Fruit fly (Drosophila melanogaster): ENCODE measurements around the gene dgrn.

Gene dgrn

DNA sequence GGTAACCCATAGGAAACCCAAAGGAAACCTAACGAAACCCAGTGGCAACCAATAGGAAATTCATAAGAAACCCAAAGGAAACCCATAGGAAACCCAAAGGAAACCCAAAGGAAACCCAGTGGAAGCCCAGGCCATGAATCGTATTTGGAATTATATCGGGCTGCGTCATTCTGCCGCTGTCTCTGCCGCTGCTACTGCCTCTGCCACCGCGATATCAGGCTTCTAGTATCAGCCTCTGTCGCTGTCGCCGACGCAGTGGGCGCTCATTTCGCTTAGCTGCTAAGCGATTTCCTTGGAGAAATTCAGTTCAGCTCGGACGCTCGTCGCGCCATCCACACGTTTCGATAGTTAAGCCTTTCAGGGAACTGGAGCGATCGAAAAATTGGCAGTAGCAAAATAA is 6.9 kb downstream of the dgrn start, which contains the start of gene CG1208:
TSS of gene CG1208 (plus strand) at position 301 of the 400 bp plus-strand sequence.
- TF ChIP-seq topi (GFP tag; optimal IDR thresholded peaks at IDR 0.05): no peak
- TF ChIP-seq dac (GFP tag; optimal IDR thresholded peaks at IDR 0.05): no peak
- no peak for TF ChIP-seq Smox (GFP tag; optimal IDR thresholded peaks at IDR 0.05)
- no peak for TF ChIP-seq Hr39 (GFP tag; optimal IDR thresholded peaks at IDR 0.05)
- no peak for TF ChIP-seq CG8319 (GFP tag; optimal IDR thresholded peaks at IDR 0.05)

DNA sequence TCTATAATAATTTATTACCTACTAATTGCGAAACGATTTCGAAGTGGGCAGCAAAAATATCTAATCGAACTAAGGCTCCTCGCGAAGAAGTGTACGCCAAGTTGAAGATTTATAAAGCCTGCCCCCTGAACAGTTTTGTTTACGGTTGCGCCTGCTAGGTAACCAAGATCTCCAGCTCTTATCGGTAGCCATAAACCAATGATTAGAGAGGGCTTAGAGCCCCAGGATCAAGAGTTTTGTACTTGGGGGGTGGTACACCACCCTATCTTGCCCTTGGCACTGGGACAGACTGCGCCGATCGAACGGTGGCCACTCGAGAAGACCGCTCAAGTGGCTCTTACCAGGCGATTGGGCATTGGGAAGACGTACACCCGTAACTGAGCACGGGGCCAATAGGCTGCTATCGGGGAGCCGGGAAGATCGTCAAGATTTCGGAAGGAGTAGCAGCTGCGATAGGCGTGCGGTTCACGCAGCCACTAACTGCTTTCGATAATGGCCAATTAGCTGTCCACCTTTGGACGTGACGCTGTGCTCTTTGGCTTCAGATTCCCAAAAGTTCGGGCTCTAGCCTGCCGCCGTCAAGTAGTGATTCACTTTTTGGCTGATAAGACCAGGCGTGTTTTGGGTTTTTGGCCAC is 8.0 kb downstream of the dgrn start:
- TF ChIP-seq CG32006 (GFP tag; optimal IDR thresholded peaks at IDR 0.05) (no peak), svp (GFP tag) (peak; percentile 17), CG11902 (GFP tag; optimal IDR thresholded peaks at IDR 0.05) (no peak), topi (GFP tag; optimal IDR thresholded peaks at IDR 0.05) (no peak), lz (GFP tag; optimal IDR thresholded peaks at IDR 0.05) (no peak)

DNA sequence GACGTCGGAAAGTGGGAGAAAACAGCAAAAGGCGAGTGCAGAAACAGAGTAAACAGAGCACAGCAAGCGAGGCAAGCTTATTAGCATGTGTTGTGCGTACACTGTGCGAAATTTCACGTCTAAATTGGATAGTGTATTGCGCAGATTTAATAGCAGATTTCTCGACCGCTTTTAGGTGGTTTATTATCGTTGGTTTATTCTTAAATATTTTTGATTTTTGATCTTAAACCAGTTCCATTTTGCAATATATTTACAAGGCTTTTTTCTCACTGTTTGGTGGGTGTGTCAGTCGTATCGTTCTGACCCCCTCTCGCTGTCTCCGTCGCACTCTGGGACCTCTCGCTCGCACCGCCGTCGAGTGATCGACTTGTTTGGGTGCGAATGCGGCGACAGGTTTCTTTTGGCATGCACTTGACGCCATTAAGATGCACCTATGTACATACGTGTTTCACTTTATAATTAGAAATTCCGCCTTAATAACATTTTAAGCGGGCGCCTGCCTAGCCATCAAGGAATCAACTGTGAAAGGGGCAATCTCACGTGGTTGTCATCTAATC is 9.6 kb downstream of the dgrn start:
- peak; percentile 76 for TF ChIP-seq spab (GFP tag; optimal IDR thresholded peaks at IDR 0.05)
- TF ChIP-seq CG32006 (GFP tag; optimal IDR thresholded peaks at IDR 0.05): peak; percentile 95
- peak; percentile 34 for TF ChIP-seq Eip93F (GFP tag; optimal IDR thresholded peaks at IDR 0.05)
- peak; percentile 47 for TF ChIP-seq vri (GFP tag; optimal IDR thresholded peaks at IDR 0.05)
- peak; percentile 89 for TF ChIP-seq Sox102F (GFP tag; optimal IDR thresholded peaks at IDR 0.05)
- peak; percentile 41 for TF ChIP-seq CG9139 (GFP tag; optimal IDR thresholded peaks at IDR 0.05)
- peak; percentile 97 for TF ChIP-seq CG6163 (GFP tag; IDR thresholded peaks at IDR 0.05)
- TF ChIP-seq CG1621 (tag; optimal IDR thresholded peaks at IDR 0.05): peak; percentile 81
- TF ChIP-seq fd85E (GFP tag; optimal IDR thresholded peaks at IDR 0.05): peak; percentile 76
- peak; percentile 90 for TF ChIP-seq CG4318 (GFP tag; optimal IDR thresholded peaks at IDR 0.05)
- TF ChIP-seq Eip78C (GFP tag): peak; percentile 98
- peak; percentile 74 for TF ChIP-seq CG3032 (tag; optimal IDR thresholded peaks at IDR 0.05)
- peak; percentile 79 for TF ChIP-seq CG10669 (GFP tag; optimal IDR thresholded peaks at IDR 0.05)
- peak; percentile 92 for TF ChIP-seq Gug (GFP tag; IDR thresholded peaks at IDR 0.05)
- TF ChIP-seq Met (GFP tag; optimal IDR thresholded peaks at IDR 0.05): peak; percentile 92
- peak; percentile 93 for TF ChIP-seq CG8119 (GFP tag; IDR thresholded peaks at IDR 0.05)
- TF ChIP-seq Hr4 (GFP tag; optimal IDR thresholded peaks at IDR 0.05): peak; percentile 93
- peak; percentile 89 for TF ChIP-seq CG11294 (GFP tag; IDR thresholded peaks at IDR 0.05)
- TF ChIP-seq CG6276 (GFP tag; optimal IDR thresholded peaks at IDR 0.05): peak; percentile 86
- peak; percentile 69 to 85 for TF ChIP-seq salr (GFP tag; optimal IDR thresholded peaks at IDR 0.05)
- TF ChIP-seq CG6808 (GFP tag; optimal IDR thresholded peaks at IDR 0.05): peak; percentile 70
- peak; percentile 97 for TF ChIP-seq cyc (GFP tag; optimal IDR thresholded peaks at IDR 0.05)
- peak; percentile 97 for TF ChIP-seq svp (GFP tag)
- TF ChIP-seq dac (GFP tag; optimal IDR thresholded peaks at IDR 0.05): peak; percentile 86
- TF ChIP-seq Ets96B (tag; optimal IDR thresholded peaks at IDR 0.05): peak; percentile 83
- peak; percentile 94 for TF ChIP-seq lz (GFP tag; optimal IDR thresholded peaks at IDR 0.05)
- TF ChIP-seq CG8319 (GFP tag; optimal IDR thresholded peaks at IDR 0.05): peak; percentile 90
- peak; percentile 91 for TF ChIP-seq CG34406 (GFP tag; optimal IDR thresholded peaks at IDR 0.05)
- TF ChIP-seq Ets21C (GFP tag; optimal IDR thresholded peaks at IDR 0.05): peak; percentile 92
- TF ChIP-seq dsx (GFP tag; optimal IDR thresholded peaks at IDR 0.05; ENCODE audit: poor library complexity, severe bottlenecking): peak; percentile 67
- TF ChIP-seq fd59A (GFP tag; optimal IDR thresholded peaks at IDR 0.05): peak; percentile 84
- peak; percentile 92 for TF ChIP-seq CG6792 (GFP tag; optimal IDR thresholded peaks at IDR 0.05)
- peak; percentile 84 for TF ChIP-seq CG7368 (GFP tag; optimal IDR thresholded peaks at IDR 0.05)
- peak; percentile 96 for TF ChIP-seq CG31627 (GFP tag; optimal IDR thresholded peaks at IDR 0.05)
- no peak for TF ChIP-seq fkh (GFP tag; optimal IDR thresholded peaks at IDR 0.05)
- peak; percentile 60 to 78 for TF ChIP-seq ss (GFP tag; optimal IDR thresholded peaks at IDR 0.05)
- TF ChIP-seq Hr39 (GFP tag; optimal IDR thresholded peaks at IDR 0.05): peak; percentile 97
- TF ChIP-seq Blimp-1 (GFP tag; optimal IDR thresholded peaks at IDR 0.05): peak; percentile 69
- peak; percentile 95 for TF ChIP-seq OdsH (GFP tag; optimal IDR thresholded peaks at IDR 0.05)
- peak; percentile 84 for TF ChIP-seq CG11762 (GFP tag; optimal IDR thresholded peaks at IDR 0.05; ENCODE audit: insufficient read depth)
- no peak for TF ChIP-seq CG6854 (GFP tag; optimal IDR thresholded peaks at IDR 0.05)
- TF ChIP-seq CG11902 (GFP tag; optimal IDR thresholded peaks at IDR 0.05): peak; percentile 91
